Fruit fly (Drosophila melanogaster): ENCODE results near the gene Atg8a.

Gene Atg8a

DNA sequence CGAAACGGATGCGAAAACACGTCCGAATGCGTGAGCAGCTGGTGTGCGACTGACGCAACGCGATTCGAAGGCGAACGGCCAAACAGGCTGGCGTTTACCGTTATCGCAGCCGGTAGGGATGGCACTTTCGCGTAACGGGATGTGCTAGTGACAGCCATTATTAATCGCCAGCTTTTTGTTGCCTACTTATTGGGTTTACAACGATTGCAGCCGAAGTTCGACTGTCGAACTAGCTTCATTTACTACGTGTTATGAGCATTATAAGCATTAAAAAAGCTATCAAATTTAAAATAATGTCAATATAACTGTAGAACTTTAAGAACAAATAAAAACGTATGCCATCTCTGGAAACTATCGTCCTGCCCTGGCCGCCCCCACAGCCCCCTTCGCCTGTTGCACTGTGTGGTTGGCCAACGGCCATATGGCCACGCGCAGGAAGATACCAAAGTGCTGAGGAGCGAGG, 10.5 kb downstream of the Atg8a start, which contains the start of gene Rph (continued):
- no peak for TF ChIP-seq Vsx1 (GFP tag; optimal IDR thresholded peaks at IDR 0.05)
- TF ChIP-seq croc (GFP tag; conservative IDR thresholded peaks at IDR 0.05) = no peak
- TF ChIP-seq CG17829 (tag; optimal IDR thresholded peaks at IDR 0.05) = no peak
- TF ChIP-seq wek (GFP tag; optimal IDR thresholded peaks at IDR 0.05) = no peak
- TF ChIP-seq cwo (GFP tag; optimal IDR thresholded peaks at IDR 0.05) = peak; percentile 27
- TF ChIP-seq salm (tag; optimal IDR thresholded peaks at IDR 0.05) = no peak
- TF ChIP-seq oc (tag; optimal IDR thresholded peaks at IDR 0.05) = no peak
- no peak for TF ChIP-seq fru (optimal IDR thresholded peaks at IDR 0.05)
- peak; percentile 31 for TF ChIP-seq CG10147 (GFP tag; optimal IDR thresholded peaks at IDR 0.05)
- TF ChIP-seq CG10654 (GFP tag; optimal IDR thresholded peaks at IDR 0.05) = no peak
- no peak for TF ChIP-seq CG6854 (GFP tag; optimal IDR thresholded peaks at IDR 0.05)
- peak; percentile 52 for TF ChIP-seq CG10543 (GFP tag; optimal IDR thresholded peaks at IDR 0.05)
- no peak for TF ChIP-seq dmrt11E (tag; optimal IDR thresholded peaks at IDR 0.05)
- 0 out of 3 replicates have a peak, but pooled peaks have one; percentile 45 for TF ChIP-seq CG16813 (GFP tag; IDR thresholded peaks at IDR 0.05; ENCODE audit: partially characterized antibody)
- no peak for TF ChIP-seq Kr (GFP tag; optimal IDR thresholded peaks at IDR 0.05)
- no peak for TF ChIP-seq caup (GFP tag; optimal IDR thresholded peaks at IDR 0.05; ENCODE audit: severe bottlenecking)
- no peak for TF ChIP-seq org-1 (GFP tag; optimal IDR thresholded peaks at IDR 0.05)
- no peak for TF ChIP-seq Oli (tag; optimal IDR thresholded peaks at IDR 0.05)
- no peak for TF ChIP-seq CG1529 (GFP tag; optimal IDR thresholded peaks at IDR 0.05)
- TF ChIP-seq CG17186 (GFP tag; optimal IDR thresholded peaks at IDR 0.05) = no peak
- peak; percentile 21 for TF ChIP-seq CG7786 (GFP tag; optimal IDR thresholded peaks at IDR 0.05)
- TF ChIP-seq Atf6 (GFP tag; IDR thresholded peaks at IDR 0.05) = 0 out of 2 replicates have a peak, but pooled peaks have one; percentile 42
- TF ChIP-seq odd (GFP tag; optimal IDR thresholded peaks at IDR 0.05) = no peak
- TF ChIP-seq inv (GFP tag; IDR thresholded peaks at IDR 0.05; ENCODE audit: partially characterized antibody) = peak; percentile 42; the same call in 1 of the 2 replicates
- no peak for TF ChIP-seq tx (GFP tag; optimal IDR thresholded peaks at IDR 0.05)
- TF ChIP-seq Sry-β (GFP tag; optimal IDR thresholded peaks at IDR 0.05) = no peak
- TF ChIP-seq hb (GFP tag; IDR thresholded peaks at IDR 0.05; ENCODE audit: partially characterized antibody) = 0 out of 3 replicates have a peak, but pooled peaks have one; percentile 25
- no peak for TF ChIP-seq bcd (GFP tag; optimal IDR thresholded peaks at IDR 0.05)
- no peak for TF ChIP-seq CG1792 (GFP tag; optimal IDR thresholded peaks at IDR 0.05)
- no peak for TF ChIP-seq mld (GFP tag; IDR thresholded peaks at IDR 0.05; ENCODE audit: partially characterized antibody)
- TF ChIP-seq CG30431 (GFP tag; optimal IDR thresholded peaks at IDR 0.05) = no peak
- TF ChIP-seq CG7271 (tag; optimal IDR thresholded peaks at IDR 0.05) = no peak
- TF ChIP-seq CG10462 (GFP tag; optimal IDR thresholded peaks at IDR 0.05) = no peak
- no peak for TF ChIP-seq eyg (GFP tag; optimal IDR thresholded peaks at IDR 0.05)
- TF ChIP-seq Gug (GFP tag; IDR thresholded peaks at IDR 0.05) = 0 out of 4 replicates have a peak, but pooled peaks have one; percentile 37
- peak; percentile 1 for TF ChIP-seq B-H2 (GFP tag; optimal IDR thresholded peaks at IDR 0.05)
- peak; percentile 13 for TF ChIP-seq CG7556 (GFP tag; optimal IDR thresholded peaks at IDR 0.05)
- TF ChIP-seq Ptx1 (GFP tag; IDR thresholded peaks at IDR 0.05) = 0 out of 2 replicates have a peak, but pooled peaks have one; percentile 26
- TF ChIP-seq jing (GFP tag; optimal IDR thresholded peaks at IDR 0.05) = no peak
- TF ChIP-seq Xrp1 (GFP tag; IDR thresholded peaks at IDR 0.05) = 0 out of 2 replicates have a peak, but pooled peaks have one; percentile 12
- TF ChIP-seq CG10979 (tag; optimal IDR thresholded peaks at IDR 0.05) = no peak
- no peak for TF ChIP-seq CG8478 (optimal IDR thresholded peaks at IDR 0.05)
- peak; percentile 60 for TF ChIP-seq Sry-δ (GFP tag; optimal IDR thresholded peaks at IDR 0.05)
- TF ChIP-seq knrl (GFP tag; IDR thresholded peaks at IDR 0.05; ENCODE audit: partially characterized antibody) = peak; percentile 53; the same call in 2 of the 3 replicates
- peak; percentile 14 for TF ChIP-seq CoRest (tag; optimal IDR thresholded peaks at IDR 0.05)
- no peak for TF ChIP-seq Gsc (GFP tag; IDR thresholded peaks at IDR 0.05)
- TF ChIP-seq CG6175 (GFP tag; IDR thresholded peaks at IDR 0.05) = no peak
- peak; percentile 11 for TF ChIP-seq Fer3 (tag; optimal IDR thresholded peaks at IDR 0.05)
- TF ChIP-seq CG17361 (GFP tag; IDR thresholded peaks at IDR 0.05) = no peak
- TF ChIP-seq grau (tag; optimal IDR thresholded peaks at IDR 0.05) = peak; percentile 10
